Fruit fly (Drosophila melanogaster) whole organism, embryonic: ENCODE results near the gene Dnaaf4.

Experiments used
- Asciz ChIP-seq: fragments of 200-800 bp; sonication (Bioruptor generic); optimal IDR thresholded peaks from 2 replicates; lab custom pipeline; 2017; ENCODE audit warnings: missing biosample characterization, mild to moderate bottlenecking, missing genetic modification characterization, missing genetic modification reagents
- CG10274 ChIP-seq: fragments of 200-800 bp; sonication (Bioruptor generic); optimal IDR thresholded peaks from 3 replicates; lab custom pipeline; 2017; ENCODE audit warnings: missing biosample characterization, mild to moderate bottlenecking, missing genetic modification characterization
- CG11085 ChIP-seq: fragments of 200-800 bp; sonication (Bioruptor generic); IDR thresholded peaks from 2 replicates; pipeline ENCODE4 v1.3.6; 2022; ENCODE audit warnings: missing biosample characterization, missing genetic modification characterization
- CG13424 ChIP-seq: fragments of 200-800 bp; sonication (Bioruptor generic); optimal IDR thresholded peaks from 2 replicates; lab custom pipeline; 2019; ENCODE audit warnings: missing biosample characterization, mild to moderate bottlenecking, missing genetic modification characterization, moderate library complexity
- CG14710 ChIP-seq: fragments of 200-800 bp; sonication (Bioruptor generic); optimal IDR thresholded peaks from 3 replicates; lab custom pipeline; 2019; ENCODE audit warnings: missing biosample characterization, mild to moderate bottlenecking, missing genetic modification characterization, moderate library complexity
- CG14965 ChIP-seq: fragments of 200-800 bp; sonication (Bioruptor generic); optimal IDR thresholded peaks from 2 replicates; lab custom pipeline; 2016; ENCODE audit warnings: missing biosample characterization, missing genetic modification characterization, borderline replicate concordance
- CG1602 ChIP-seq: fragments of 200-800 bp; sonication (Bioruptor generic); optimal IDR thresholded peaks from 3 replicates; lab custom pipeline; 2016; ENCODE audit warnings: missing biosample characterization, missing genetic modification characterization
- CG16813 ChIP-seq: fragments of 200-800 bp; sonication (Bioruptor generic); IDR thresholded peaks from 3 replicates; pipeline ENCODE4 v1.3.6; 2022; ENCODE audit warnings: missing biosample characterization, missing genetic modification characterization; ENCODE audit not compliant: partially characterized antibody
- CG17912 ChIP-seq: fragments of 200-800 bp; sonication (Bioruptor generic); optimal IDR thresholded peaks from 2 replicates; lab custom pipeline; 2018; ENCODE audit warnings: missing biosample characterization, mild to moderate bottlenecking, missing genetic modification characterization
- CG2129 ChIP-seq: fragments of 200-800 bp; sonication (Bioruptor generic); IDR thresholded peaks from 2 replicates; pipeline ENCODE4 v1.3.6; 2022; ENCODE audit warnings: missing biosample characterization, missing genetic modification characterization; ENCODE audit not compliant: partially characterized antibody
- CG31388 ChIP-seq: fragments of 200-800 bp; sonication (Bioruptor generic); optimal IDR thresholded peaks from 2 replicates; lab custom pipeline; 2016; ENCODE audit warnings: missing biosample characterization, missing genetic modification characterization
- CG3847 ChIP-seq: fragments of 200-800 bp; sonication (Bioruptor generic); IDR thresholded peaks from 2 replicates; pipeline ENCODE4 v1.3.6; 2022; ENCODE audit warnings: missing biosample characterization, missing genetic modification characterization
- CG43689 ChIP-seq: fragments of 200-800 bp; sonication (Bioruptor generic); IDR thresholded peaks from 2 replicates; pipeline ENCODE4 v1.3.6; 2022; ENCODE audit warnings: missing biosample characterization, missing genetic modification characterization
- CG4730 ChIP-seq: fragments of 200-800 bp; sonication (Bioruptor generic); IDR thresholded peaks from 2 replicates; pipeline ENCODE4 v1.3.6; 2022; ENCODE audit warnings: missing biosample characterization, missing genetic modification characterization
- CG7745 ChIP-seq: fragments of 200-800 bp; sonication (Bioruptor generic); optimal IDR thresholded peaks from 2 replicates; lab custom pipeline; 2018; ENCODE audit warnings: missing biosample characterization, mild to moderate bottlenecking, missing genetic modification characterization, moderate library complexity
- CG9215 ChIP-seq: fragments of 200-800 bp; sonication (Bioruptor generic); IDR thresholded peaks from 2 replicates; pipeline ENCODE4 v1.3.6; 2022; ENCODE audit warnings: missing biosample characterization, missing genetic modification characterization
- CG9797 ChIP-seq: fragments of 200-800 bp; sonication (Bioruptor generic); optimal IDR thresholded peaks from 3 replicates; lab custom pipeline; 2018; ENCODE audit warnings: missing biosample characterization, mild to moderate bottlenecking, missing genetic modification characterization
- CG9876 ChIP-seq: fragments of 200-800 bp; sonication (Bioruptor generic); optimal IDR thresholded peaks from 2 replicates; lab custom pipeline; 2016; ENCODE audit warnings: missing biosample characterization, missing genetic modification characterization
- CHES-1-like ChIP-seq: fragments of 200-800 bp; sonication (Bioruptor generic); optimal IDR thresholded peaks from 2 replicates; lab custom pipeline; 2016; ENCODE audit warnings: missing biosample characterization, missing genetic modification characterization
- Deaf1 ChIP-seq: fragments of 200-800 bp; optimal IDR thresholded peaks from 3 replicates; lab custom pipeline; 2019; ENCODE audit warnings: missing biosample characterization, mild to moderate bottlenecking, missing genetic modification characterization, moderate library complexity
- Dip2 ChIP-seq: fragments of 200-800 bp; sonication (Bioruptor generic); IDR thresholded peaks from 2 replicates; pipeline ENCODE4 v1.3.6; 2022; ENCODE audit warnings: missing biosample characterization, missing genetic modification characterization
- Dll ChIP-seq: fragments of 200-800 bp; sonication (Bioruptor generic); IDR thresholded peaks from 4 replicates; pipeline ENCODE4 v1.3.6; 2022; ENCODE audit warnings: missing biosample characterization, missing genetic modification characterization; ENCODE audit not compliant: partially characterized antibody
- Ets65A ChIP-seq: fragments of 200-800 bp; sonication (Bioruptor generic); peaks from one replicate; lab custom pipeline; 2016; ENCODE audit warnings: missing biosample characterization, missing genetic modification characterization
- Gsc ChIP-seq: fragments of 200-800 bp; sonication (Bioruptor generic); IDR thresholded peaks from 2 replicates; pipeline ENCODE4 v1.3.6; 2022; ENCODE audit warnings: missing biosample characterization, missing genetic modification characterization
- HLH4C ChIP-seq: fragments of 200-800 bp; sonication (Bioruptor generic); IDR thresholded peaks from 3 replicates; pipeline ENCODE4 v1.3.6; 2022; ENCODE audit warnings: missing biosample characterization, missing genetic modification characterization; ENCODE audit not compliant: partially characterized antibody
- Hr39 ChIP-seq: fragments of >200 bp; optimal IDR thresholded peaks from 2 replicates; lab custom pipeline; 2017
- Hr51 ChIP-seq, 2 experiments: fragments of 200-800 bp; sonication (Bioruptor generic); optimal IDR thresholded peaks; 2 replicates in 1 of 2; 3 replicates in 1 of 2; lab custom pipeline; 2016 to 2018; ENCODE audit warnings: missing biosample characterization in 2 of 2, missing genetic modification characterization in 2 of 2, mild to moderate bottlenecking in 1 of 2, moderate library complexity in 1 of 2
- MESR4 ChIP-seq: fragments of 200-800 bp; sonication (Bioruptor generic); optimal IDR thresholded peaks from 2 replicates; lab custom pipeline; 2018; ENCODE audit warnings: missing biosample characterization, mild to moderate bottlenecking, missing genetic modification characterization, moderate library complexity
- Max ChIP-seq: fragments of 200-800 bp; sonication (Bioruptor generic); optimal IDR thresholded peaks from 2 replicates; lab custom pipeline; 2016; ENCODE audit warnings: missing biosample characterization, mild to moderate bottlenecking, missing genetic modification characterization
- Meics ChIP-seq: fragments of 200-800 bp; sonication (Bioruptor generic); optimal IDR thresholded peaks from 2 replicates; lab custom pipeline; 2017; ENCODE audit warnings: missing biosample characterization, mild to moderate bottlenecking, missing genetic modification characterization
- Sin3A ChIP-seq: fragments of >200 bp; optimal IDR thresholded peaks from 2 replicates; lab custom pipeline; 2018
- Sox100B ChIP-seq: fragments of 200-800 bp; sonication (Bioruptor generic); optimal IDR thresholded peaks from 3 replicates; lab custom pipeline; 2018; ENCODE audit warnings: missing biosample characterization, mild to moderate bottlenecking, missing genetic modification characterization
- YL-1 ChIP-seq: fragments of 200-800 bp; sonication (Bioruptor generic); optimal IDR thresholded peaks from 3 replicates; lab custom pipeline; 2017; ENCODE audit warnings: missing biosample characterization, mild to moderate bottlenecking, missing genetic modification characterization
- ara ChIP-seq: fragments of 200-800 bp; sonication (Bioruptor generic); IDR thresholded peaks from 2 replicates; pipeline ENCODE4 v1.3.6; 2022; ENCODE audit warnings: missing biosample characterization, missing genetic modification characterization
- ase ChIP-seq: fragments of 200-800 bp; sonication (Bioruptor generic); IDR thresholded peaks from 3 replicates; pipeline ENCODE4 v1.3.6; 2022; ENCODE audit warnings: missing biosample characterization, missing genetic modification characterization
- bbx ChIP-seq: fragments of 200-800 bp; sonication (Bioruptor generic); IDR thresholded peaks from 2 replicates; pipeline ENCODE4 v1.3.6; 2022; ENCODE audit warnings: missing biosample characterization, missing genetic modification characterization; ENCODE audit not compliant: partially characterized antibody
- cad ChIP-seq: fragments of >200 bp; optimal IDR thresholded peaks from 2 replicates; lab custom pipeline; 2017; ENCODE audit warnings: missing biosample characterization, missing genetic modification characterization
- gcm2 ChIP-seq: fragments of 200-800 bp; sonication (Bioruptor generic); optimal IDR thresholded peaks from 2 replicates; lab custom pipeline; 2016; ENCODE audit warnings: missing biosample characterization, missing genetic modification characterization
- gsb ChIP-seq: fragments of 200-800 bp; sonication (Bioruptor generic); IDR thresholded peaks from 2 replicates; pipeline ENCODE4 v1.3.6; 2022; ENCODE audit warnings: missing biosample characterization, missing genetic modification characterization
- ham ChIP-seq: fragments of 200-800 bp; sonication (Bioruptor generic); IDR thresholded peaks from 2 replicates; pipeline ENCODE4 v1.3.6; 2022; ENCODE audit warnings: missing biosample characterization, missing genetic modification characterization
- hbn ChIP-seq: fragments of 200-800 bp; sonication (Bioruptor generic); IDR thresholded peaks from 2 replicates; pipeline ENCODE4 v1.3.6; 2022; ENCODE audit warnings: missing biosample characterization, missing genetic modification characterization; ENCODE audit not compliant: partially characterized antibody
- knrl ChIP-seq: fragments of 200-800 bp; sonication (Bioruptor generic); IDR thresholded peaks from 3 replicates; pipeline ENCODE4 v1.3.6; 2022; ENCODE audit warnings: missing biosample characterization, missing genetic modification characterization; ENCODE audit not compliant: partially characterized antibody
- nau ChIP-seq: fragments of 200-800 bp; sonication (Bioruptor generic); optimal IDR thresholded peaks from 3 replicates; lab custom pipeline; 2017; ENCODE audit warnings: missing biosample characterization, mild to moderate bottlenecking, missing genetic modification characterization, missing genetic modification reagents
- nmo ChIP-seq: fragments of 200-800 bp; sonication (Bioruptor generic); optimal IDR thresholded peaks from 2 replicates; lab custom pipeline; 2018; ENCODE audit warnings: missing biosample characterization, mild to moderate bottlenecking, missing genetic modification characterization, moderate library complexity
- pzg ChIP-seq: fragments of 200-800 bp; sonication (Bioruptor generic); optimal IDR thresholded peaks from 3 replicates; lab custom pipeline; 2018; ENCODE audit warnings: missing biosample characterization, mild to moderate bottlenecking, missing genetic modification characterization, moderate library complexity
- sd ChIP-seq: fragments of 200-800 bp; sonication (Bioruptor generic); optimal IDR thresholded peaks from 3 replicates; lab custom pipeline; 2018; ENCODE audit warnings: missing biosample characterization, mild to moderate bottlenecking, missing genetic modification characterization, moderate library complexity
- sim ChIP-seq: fragments of 200-800 bp; sonication (Bioruptor generic); IDR thresholded peaks from 2 replicates; pipeline ENCODE4 v1.3.6; 2022; ENCODE audit warnings: missing biosample characterization, missing genetic modification characterization
- tna ChIP-seq: fragments of 200-800 bp; sonication (Bioruptor generic); IDR thresholded peaks from 2 replicates; pipeline ENCODE4 v1.3.6; 2022; ENCODE audit warnings: missing biosample characterization, missing genetic modification characterization; ENCODE audit not compliant: partially characterized antibody
- trem ChIP-seq: fragments of 200-800 bp; optimal IDR thresholded peaks from 3 replicates; lab custom pipeline; 2019; ENCODE audit warnings: missing biosample characterization, mild to moderate bottlenecking, missing genetic modification characterization, moderate library complexity
- zfh2 ChIP-seq: fragments of 200-800 bp; sonication (Bioruptor generic); optimal IDR thresholded peaks from 2 replicates; lab custom pipeline; 2016; ENCODE audit warnings: missing biosample characterization, missing genetic modification characterization

Gene Dnaaf4

dm6 chr2L:11119966-11120517 is 1.5 kb downstream of the Dnaaf4 start, which contains the start of gene CG6230 (continued):
- TF ChIP-seq hbn (peak; percentile 55; the same call in 1 of the 2 replicates), Max (GFP tag; lab: Kevin White, UChicago) (no peak), cad (GFP tag; lab: Kevin White, UChicago) (no peak), CG13424 (tag; lab: Kevin White, UChicago) (no peak), trem (tag; lab: Kevin White, UChicago) (peak; percentile 24), nmo (GFP tag; lab: Kevin White, UChicago) (peak; percentile 9), Sox100B (no peak), Hr51 (GFP tag; optimal IDR thresholded peaks at IDR 0.05; lab: Kevin White, UChicago) (no peak), HLH4C (GFP tag; lab: Robert Waterston, UW) (peak; percentile 63), gcm2 (GFP tag; lab: Kevin White, UChicago) (no peak), CG1602 (GFP tag; lab: Kevin White, UChicago) (no peak), CHES-1-like (GFP tag; lab: Kevin White, UChicago) (no peak), sd (tag; lab: Kevin White, UChicago) (no peak), Asciz (no peak), Dip2 (no peak), tna (0 out of 2 replicates have a peak, but pooled peaks have one; percentile 37), CG4730 (no peak), CG2129 (GFP tag; lab: Robert Waterston, UW) (peak; percentile 33; the same call in 1 of the 2 replicates), CG11085 (GFP tag; lab: Robert Waterston, UW) (no peak), Hr39 (no peak), bbx (GFP tag; lab: Robert Waterston, UW) (peak; percentile 73), sim (GFP tag; lab: Robert Waterston, UW) (no peak), ara (GFP tag; lab: Robert Waterston, UW) (no peak), CG3847 (no peak), CG16813 (GFP tag; lab: Robert Waterston, UW) (peak; percentile 33; the same call in 1 of the 3 replicates), MESR4 (GFP tag; lab: Kevin White, UChicago) (peak; percentile 52), Sin3A (lab: Kevin White, UChicago) (peak; percentile 3), ase (GFP tag; lab: Robert Waterston, UW) (no peak), CG17912 (GFP tag; lab: Kevin White, UChicago) (no peak), CG9797 (GFP tag; lab: Kevin White, UChicago) (peak; percentile 18), Deaf1 (tag; lab: Kevin White, UChicago) (no peak), pzg (GFP tag; lab: Kevin White, UChicago) (peak; percentile 54), CG9215 (GFP tag; lab: Robert Waterston, UW) (no peak), Gsc (GFP tag; lab: Robert Waterston, UW) (no peak), CG10274 (GFP tag; lab: Kevin White, UChicago) (no peak), knrl (peak; percentile 61; the same call in 2 of the 3 replicates), ham (GFP tag; lab: Robert Waterston, UW) (no peak), gsb (GFP tag; lab: Robert Waterston, UW) (no peak), Dll (GFP tag; lab: Robert Waterston, UW) (peak; percentile 71; the same call in 2 of the 4 replicates), Ets65A (GFP tag; lab: Kevin White, UChicago) (no peak), CG9876 (no peak), CG14965 (GFP tag; lab: Kevin White, UChicago) (no peak), CG14710 (tag; lab: Kevin White, UChicago) (peak; percentile 3), YL-1 (GFP tag; lab: Kevin White, UChicago) (peak; percentile 66), CG7745 (tag; lab: Kevin White, UChicago) (no peak), nau (GFP tag; lab: Kevin White, UChicago) (no peak), CG43689 (GFP tag; lab: Robert Waterston, UW) (no peak), CG31388 (GFP tag; lab: Kevin White, UChicago) (no peak), Meics (GFP tag; lab: Kevin White, UChicago) (no peak), zfh2 (GFP tag; lab: Kevin White, UChicago) (no peak)
